Fruit fly (Drosophila melanogaster): ENCODE data around the gene Lgr4.

The Lgr4 gene

dm6 chrX:13116438-13117243, 72.3 kb downstream of the Lgr4 start:
- no peak for TF ChIP-seq psq (optimal IDR thresholded peaks at IDR 0.05)
- TF ChIP-seq usp (GFP tag; optimal IDR thresholded peaks at IDR 0.05) = no peak
- TF ChIP-seq Dll (optimal IDR thresholded peaks at IDR 0.05) = no peak
- no peak for TF ChIP-seq CG8478 (optimal IDR thresholded peaks at IDR 0.05)
- TF ChIP-seq EcR (GFP tag; optimal IDR thresholded peaks at IDR 0.05) = no peak
- TF ChIP-seq pan (optimal IDR thresholded peaks at IDR 0.05) = no peak

- TF ChIP-seq pan (optimal IDR thresholded peaks at IDR 0.05) = no peak
- TF ChIP-seq EcR (GFP tag; optimal IDR thresholded peaks at IDR 0.05) = no peak
Measured at dm6 chrX:13114861-13115260, 74.1 kb downstream of the Lgr4 start, which contains the start of gene CG42237. TSS of gene CG42237 (plus strand) at chrX:13115131.

dm6 chrX:13113863-13114407, 75.0 kb downstream of the Lgr4 start:
- no peak for TF ChIP-seq CG8478 (optimal IDR thresholded peaks at IDR 0.05)

dm6 chrX:13112238-13112829, 76.6 kb downstream of the Lgr4 start, which contains the start of gene Chpf:
TSS of gene Chpf (minus strand) at chrX:13112462.
- no peak for TF ChIP-seq pan (optimal IDR thresholded peaks at IDR 0.05)
- TF ChIP-seq Dll (optimal IDR thresholded peaks at IDR 0.05) = no peak
- no peak for TF ChIP-seq CG8478 (optimal IDR thresholded peaks at IDR 0.05)

dm6 chrX:13111832-13112231, 77.1 kb downstream of the Lgr4 start:
- TF ChIP-seq EcR (GFP tag; optimal IDR thresholded peaks at IDR 0.05) = no peak
- TF ChIP-seq Dll (optimal IDR thresholded peaks at IDR 0.05) = no peak
- no peak for TF ChIP-seq usp (GFP tag; optimal IDR thresholded peaks at IDR 0.05)
- TF ChIP-seq pan (optimal IDR thresholded peaks at IDR 0.05) = no peak
- no peak for TF ChIP-seq CG8478 (optimal IDR thresholded peaks at IDR 0.05)
- TF ChIP-seq psq (optimal IDR thresholded peaks at IDR 0.05) = no peak
